Worm (Caenorhabditis elegans) whole organism, L4/young adult: ENCODE results near the gene gad-3.

Source experiments
- dao-5 ChIP-seq: sonication (generic microtip); optimal IDR thresholded peaks from 2 replicates; lab custom pipeline; 2016; ENCODE audit warnings: missing genotype, missing genetic modification characterization, moderate library complexity, missing compliant biosample characterization
- him-1 ChIP-seq: sonication (generic microtip); optimal IDR thresholded peaks from 2 replicates; lab custom pipeline; 2016; ENCODE audit warnings: missing genotype, missing genetic modification reagents, missing genetic modification characterization, missing compliant biosample characterization

DNA sequence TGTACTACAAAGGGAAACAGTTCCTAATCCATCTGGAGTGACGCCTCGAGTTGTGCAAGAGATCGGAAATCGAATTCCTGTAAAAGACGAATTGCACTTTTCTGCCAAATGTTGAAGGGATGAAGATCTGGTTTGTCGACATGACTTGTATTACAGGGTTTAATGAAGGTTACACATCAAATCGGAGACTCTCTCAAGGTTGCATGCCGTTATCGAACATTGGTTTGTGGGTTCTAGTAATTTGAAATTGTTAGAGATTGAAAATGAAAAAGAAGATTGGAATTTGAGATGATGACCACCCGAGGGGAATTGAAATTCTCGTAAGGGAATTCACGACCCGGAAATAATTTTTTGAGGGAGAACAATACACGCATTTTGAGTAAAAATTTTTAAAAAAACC is 6.5 kb downstream of the gad-3 start:
- TF ChIP-seq him-1 (tag; lab: Kevin White, UChicago) (no peak), dao-5 (tag; lab: Kevin White, UChicago) (no peak)
